Fruit fly (Drosophila melanogaster) whole organism, embryonic: ENCODE results near the gene bsf.

ENCODE experiments used
- BEAF-32 ChIP-seq: fragments of 200-800 bp; sonication (Bioruptor generic); optimal IDR thresholded peaks from 3 replicates; lab custom pipeline; 2017; ENCODE audit warnings: missing biosample characterization, missing genetic modification characterization, mild to moderate bottlenecking, moderate library complexity, missing genetic modification reagents
- CG10366 ChIP-seq: fragments of 200-800 bp; sonication (Bioruptor generic); IDR thresholded peaks from 2 replicates; pipeline ENCODE4 v1.3.6; 2022; ENCODE audit warnings: missing biosample characterization, missing genetic modification characterization
- CG10979 ChIP-seq: fragments of 200-800 bp; sonication (Bioruptor generic); optimal IDR thresholded peaks from 2 replicates; lab custom pipeline; 2018; ENCODE audit warnings: missing biosample characterization, mild to moderate bottlenecking, missing genetic modification characterization, moderate library complexity
- CG11723 ChIP-seq: fragments of 200-800 bp; sonication (Bioruptor generic); optimal IDR thresholded peaks from 2 replicates; lab custom pipeline; 2017; ENCODE audit warnings: missing biosample characterization, mild to moderate bottlenecking, missing genetic modification characterization
- CG12744 ChIP-seq: fragments of 200-800 bp; sonication (Bioruptor generic); optimal IDR thresholded peaks from 2 replicates; lab custom pipeline; 2016; ENCODE audit warnings: missing biosample characterization, missing genetic modification characterization
- CG13624 ChIP-seq: fragments of 200-800 bp; sonication (Bioruptor generic); optimal IDR thresholded peaks from 2 replicates; lab custom pipeline; 2016; ENCODE audit warnings: missing biosample characterization, missing genetic modification characterization
- CG14050 ChIP-seq: fragments of 200-800 bp; sonication (Bioruptor generic); IDR thresholded peaks from 3 replicates; pipeline ENCODE4 v1.3.6; 2022; ENCODE audit warnings: missing biosample characterization, missing genetic modification characterization
- CG17361 ChIP-seq: fragments of 200-800 bp; sonication (Bioruptor generic); IDR thresholded peaks from 3 replicates; pipeline ENCODE4 v1.3.6; 2022; ENCODE audit warnings: missing biosample characterization, missing genetic modification characterization
- CG17568 ChIP-seq: fragments of 200-800 bp; sonication (Bioruptor generic); optimal IDR thresholded peaks from 2 replicates; lab custom pipeline; 2018; ENCODE audit warnings: missing biosample characterization, mild to moderate bottlenecking, missing genetic modification characterization, moderate library complexity
- CG2199 ChIP-seq: fragments of 200-800 bp; sonication (Bioruptor generic); IDR thresholded peaks from 3 replicates; pipeline ENCODE4 v1.3.6; 2022; ENCODE audit warnings: missing biosample characterization, missing genetic modification characterization
- CG2712 ChIP-seq: fragments of 200-800 bp; optimal IDR thresholded peaks from 3 replicates; lab custom pipeline; 2019; ENCODE audit warnings: missing biosample characterization, mild to moderate bottlenecking, missing genetic modification characterization, moderate library complexity
- CG3407 ChIP-seq: fragments of 200-800 bp; sonication (Bioruptor generic); optimal IDR thresholded peaks from 2 replicates; lab custom pipeline; 2018; ENCODE audit warnings: missing biosample characterization, mild to moderate bottlenecking, missing genetic modification characterization
- CG42726 ChIP-seq: fragments of 200-800 bp; sonication (Bioruptor generic); IDR thresholded peaks from 2 replicates; pipeline ENCODE4 v1.3.6; 2022; ENCODE audit warnings: missing biosample characterization, missing genetic modification characterization; ENCODE audit not compliant: partially characterized antibody
- CG4820 ChIP-seq: fragments of 200-800 bp; sonication (Bioruptor generic); optimal IDR thresholded peaks from 3 replicates; lab custom pipeline; 2016; ENCODE audit warnings: missing biosample characterization, missing genetic modification characterization
- CG5953 ChIP-seq: fragments of 200-800 bp; sonication (Bioruptor generic); IDR thresholded peaks from 2 replicates; pipeline ENCODE4 v1.3.6; 2022; ENCODE audit warnings: missing biosample characterization, missing genetic modification characterization
- CG6654 ChIP-seq: fragments of 200-800 bp; sonication (Bioruptor generic); optimal IDR thresholded peaks from 2 replicates; lab custom pipeline; 2017; ENCODE audit warnings: missing biosample characterization, mild to moderate bottlenecking, missing genetic modification characterization
- CG7963 ChIP-seq: fragments of 200-800 bp; sonication (Bioruptor generic); IDR thresholded peaks from 3 replicates; pipeline ENCODE4 v1.3.6; 2022; ENCODE audit warnings: missing biosample characterization, missing genetic modification characterization; ENCODE audit not compliant: partially characterized antibody
- CG8944 ChIP-seq: fragments of 200-800 bp; sonication (Bioruptor generic); optimal IDR thresholded peaks from 3 replicates; lab custom pipeline; 2016; ENCODE audit warnings: missing biosample characterization, missing genetic modification characterization
- Chrac-16 ChIP-seq: fragments of 200-800 bp; sonication (Bioruptor generic); optimal IDR thresholded peaks from 3 replicates; lab custom pipeline; 2016; ENCODE audit warnings: missing biosample characterization, missing genetic modification characterization
- CrebB ChIP-seq: fragments of 200-800 bp; sonication (Bioruptor generic); optimal IDR thresholded peaks from 3 replicates; lab custom pipeline; 2018; ENCODE audit warnings: missing biosample characterization, mild to moderate bottlenecking, missing genetic modification characterization
- Eip74EF ChIP-seq, 2 experiments: fragments of 200-800 bp in 1 of 2; fragments of >200 bp in 1 of 2; sonication (Bioruptor generic) in 1 of 2; optimal IDR thresholded peaks; 2 replicates each; lab custom pipeline; 2017 to 2019; ENCODE audit warnings: missing biosample characterization in 2 of 2, missing genetic modification characterization in 2 of 2, mild to moderate bottlenecking in 1 of 2, moderate library complexity in 1 of 2
- Gug ChIP-seq: fragments of 200-800 bp; sonication (Bioruptor generic); IDR thresholded peaks from 4 replicates; pipeline ENCODE4 v1.3.6; 2022; ENCODE audit warnings: missing biosample characterization, missing genetic modification characterization
- H15 ChIP-seq: fragments of 200-800 bp; sonication (Bioruptor generic); IDR thresholded peaks from 3 replicates; pipeline ENCODE4 v1.3.6; 2022; ENCODE audit warnings: missing biosample characterization, missing genetic modification characterization
- HHEX ChIP-seq: fragments of 200-800 bp; sonication (Bioruptor generic); optimal IDR thresholded peaks from 3 replicates; lab custom pipeline; 2017; ENCODE audit warnings: missing biosample characterization, mild to moderate bottlenecking, missing genetic modification characterization, missing genetic modification reagents
- HLHmδ ChIP-seq: fragments of 200-800 bp; sonication (Bioruptor generic); optimal IDR thresholded peaks from 2 replicates; lab custom pipeline; 2018; ENCODE audit warnings: missing biosample characterization, mild to moderate bottlenecking, missing genetic modification characterization, moderate library complexity
- Hr78 ChIP-seq, 2 experiments: fragments of 200-800 bp in 1 of 2; fragments of >200 bp in 1 of 2; sonication (Bioruptor generic) in 1 of 2; optimal IDR thresholded peaks; 2 replicates each; lab custom pipeline; 2017 to 2019; ENCODE audit warnings: missing biosample characterization in 2 of 2, missing genetic modification characterization in 2 of 2, mild to moderate bottlenecking in 1 of 2, moderate library complexity in 1 of 2
- Lim3 ChIP-seq: fragments of 200-800 bp; sonication (Bioruptor generic); IDR thresholded peaks from 2 replicates; pipeline ENCODE4 v1.3.6; 2022; ENCODE audit warnings: missing biosample characterization, missing genetic modification characterization
- MESR4 ChIP-seq: fragments of 200-800 bp; sonication (Bioruptor generic); optimal IDR thresholded peaks from 2 replicates; lab custom pipeline; 2018; ENCODE audit warnings: missing biosample characterization, mild to moderate bottlenecking, missing genetic modification characterization, moderate library complexity
- Meics ChIP-seq: fragments of 200-800 bp; sonication (Bioruptor generic); optimal IDR thresholded peaks from 2 replicates; lab custom pipeline; 2017; ENCODE audit warnings: missing biosample characterization, mild to moderate bottlenecking, missing genetic modification characterization
- Mrtf ChIP-seq: fragments of 200-800 bp; sonication (Bioruptor generic); IDR thresholded peaks from 3 replicates; pipeline ENCODE4 v1.3.6; 2022; ENCODE audit warnings: missing biosample characterization, missing genetic modification characterization
- Oli ChIP-seq: fragments of 200-800 bp; sonication (Bioruptor generic); optimal IDR thresholded peaks from 2 replicates; lab custom pipeline; 2018; ENCODE audit warnings: missing biosample characterization, mild to moderate bottlenecking, missing genetic modification characterization, moderate library complexity
- Ptx1 ChIP-seq: fragments of 200-800 bp; sonication (Bioruptor generic); IDR thresholded peaks from 2 replicates; pipeline ENCODE4 v1.3.6; 2022; ENCODE audit warnings: missing biosample characterization, missing genetic modification characterization
- Sin3A ChIP-seq: fragments of >200 bp; optimal IDR thresholded peaks from 2 replicates; lab custom pipeline; 2018
- Sox102F ChIP-seq: fragments of 200-800 bp; sonication (Bioruptor generic); optimal IDR thresholded peaks from 2 replicates; lab custom pipeline; 2018; ENCODE audit warnings: missing biosample characterization, mild to moderate bottlenecking, missing genetic modification characterization, moderate library complexity
- ab ChIP-seq: fragments of 200-800 bp; sonication (Bioruptor generic); optimal IDR thresholded peaks from 2 replicates; lab custom pipeline; 2016; ENCODE audit warnings: missing biosample characterization, missing genetic modification characterization
- ara ChIP-seq: fragments of 200-800 bp; sonication (Bioruptor generic); IDR thresholded peaks from 2 replicates; pipeline ENCODE4 v1.3.6; 2022; ENCODE audit warnings: missing biosample characterization, missing genetic modification characterization
- cad ChIP-seq: fragments of >200 bp; optimal IDR thresholded peaks from 2 replicates; lab custom pipeline; 2017; ENCODE audit warnings: missing biosample characterization, missing genetic modification characterization
- dati ChIP-seq: fragments of 200-800 bp; sonication (Bioruptor generic); IDR thresholded peaks from 2 replicates; pipeline ENCODE4 v1.3.6; 2022; ENCODE audit warnings: missing biosample characterization, missing genetic modification characterization
- disco-r ChIP-seq: fragments of 200-800 bp; sonication (Bioruptor generic); optimal IDR thresholded peaks from 2 replicates; lab custom pipeline; 2016; ENCODE audit warnings: missing biosample characterization, missing genetic modification characterization
- jing ChIP-seq: fragments of 200-800 bp; sonication (Bioruptor generic); optimal IDR thresholded peaks from 2 replicates; lab custom pipeline; 2018; ENCODE audit warnings: missing biosample characterization, mild to moderate bottlenecking, missing genetic modification characterization
- mld ChIP-seq: fragments of 200-800 bp; sonication (Bioruptor generic); IDR thresholded peaks from 3 replicates; pipeline ENCODE4 v1.3.6; 2022; ENCODE audit warnings: missing biosample characterization, missing genetic modification characterization; ENCODE audit not compliant: partially characterized antibody
- nerfin-1 ChIP-seq: fragments of 200-800 bp; sonication (Bioruptor generic); optimal IDR thresholded peaks from 3 replicates; lab custom pipeline; 2019; ENCODE audit warnings: missing biosample characterization, mild to moderate bottlenecking, missing genetic modification characterization, moderate library complexity
- nmo ChIP-seq: fragments of 200-800 bp; sonication (Bioruptor generic); optimal IDR thresholded peaks from 2 replicates; lab custom pipeline; 2018; ENCODE audit warnings: missing biosample characterization, mild to moderate bottlenecking, missing genetic modification characterization, moderate library complexity
- salm ChIP-seq: fragments of 200-800 bp; sonication (Bioruptor generic); optimal IDR thresholded peaks from 2 replicates; lab custom pipeline; 2018; ENCODE audit warnings: missing biosample characterization, mild to moderate bottlenecking, missing genetic modification characterization
- sisA ChIP-seq: fragments of 200-800 bp; sonication (Bioruptor generic); IDR thresholded peaks from 2 replicates; pipeline ENCODE4 v1.3.6; 2022; ENCODE audit warnings: missing biosample characterization, missing genetic modification characterization
- stwl ChIP-seq: fragments of 200-800 bp; sonication (Bioruptor generic); optimal IDR thresholded peaks from 3 replicates; lab custom pipeline; 2018; ENCODE audit warnings: missing biosample characterization, mild to moderate bottlenecking, missing genetic modification characterization, moderate library complexity
- tna ChIP-seq: fragments of 200-800 bp; sonication (Bioruptor generic); IDR thresholded peaks from 2 replicates; pipeline ENCODE4 v1.3.6; 2022; ENCODE audit warnings: missing biosample characterization, missing genetic modification characterization; ENCODE audit not compliant: partially characterized antibody
- trh ChIP-seq: fragments of 200-800 bp; sonication (Bioruptor generic); optimal IDR thresholded peaks from 2 replicates; lab custom pipeline; 2016; ENCODE audit warnings: missing biosample characterization, missing genetic modification characterization
- ttk ChIP-seq: fragments of 200-800 bp; sonication (Bioruptor generic); IDR thresholded peaks from 2 replicates; pipeline ENCODE4 v2.1.2; 2022; ENCODE audit warnings: missing biosample characterization, missing genetic modification characterization
- usp ChIP-seq: fragments of >200 bp; optimal IDR thresholded peaks from 2 replicates; lab custom pipeline; 2017; ENCODE audit warnings: missing biosample characterization, missing genetic modification characterization
- wek ChIP-seq: fragments of 200-800 bp; sonication (Bioruptor generic); optimal IDR thresholded peaks from 3 replicates; lab custom pipeline; 2018; ENCODE audit warnings: missing biosample characterization, mild to moderate bottlenecking, missing genetic modification characterization, moderate library complexity

bsf gene

DNA sequence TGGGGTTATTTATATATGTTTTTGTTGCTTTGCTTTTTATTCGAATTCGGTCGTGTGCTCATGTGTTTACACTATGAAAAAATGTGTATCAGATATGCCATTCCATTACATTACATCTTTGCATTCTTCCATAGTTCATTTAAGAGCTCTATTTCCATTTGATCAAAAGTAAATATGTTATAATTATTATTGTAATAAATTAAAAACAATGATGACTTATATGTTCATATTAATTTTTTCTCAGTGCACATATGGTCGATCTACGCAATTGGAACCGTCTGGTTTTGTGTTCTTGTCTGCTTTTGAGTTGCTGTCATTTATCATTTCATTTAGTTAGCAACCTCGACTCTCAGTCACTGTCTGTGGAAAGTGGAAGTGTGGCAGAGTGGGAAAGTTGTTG lies 23.1 kb upstream of the bsf start (continued):
- peak; percentile 94 for TF ChIP-seq Ptx1 (GFP tag; lab: Robert Waterston, UW)
- peak; percentile 88 for TF ChIP-seq ttk
- peak; percentile 77 for TF ChIP-seq CrebB (tag; lab: Kevin White, UChicago)
- no peak for TF ChIP-seq usp (GFP tag; lab: Kevin White, UChicago)
- peak; percentile 53 for TF ChIP-seq wek (GFP tag; lab: Kevin White, UChicago)
- peak; percentile 68 for TF ChIP-seq CG14050 (GFP tag; lab: Robert Waterston, UW)
- TF ChIP-seq trh: peak; percentile 83
- peak; percentile 86 for TF ChIP-seq HHEX
- TF ChIP-seq Hr78 (GFP tag; optimal IDR thresholded peaks at IDR 0.05; lab: Kevin White, UChicago): peak in 1 of 2 experiments; percentile 91
- no peak for TF ChIP-seq mld (GFP tag; lab: Robert Waterston, UW)
- TF ChIP-seq Meics (GFP tag; lab: Kevin White, UChicago): peak; percentile 80
- no peak for TF ChIP-seq ab
- TF ChIP-seq CG17568 (GFP tag; lab: Kevin White, UChicago): peak; percentile 78
- peak; percentile 92 for TF ChIP-seq sisA
- TF ChIP-seq MESR4 (GFP tag; lab: Kevin White, UChicago): peak; percentile 17
- TF ChIP-seq CG4820 (GFP tag; lab: Kevin White, UChicago): peak; percentile 86
- TF ChIP-seq CG8944 (GFP tag; lab: Kevin White, UChicago): peak; percentile 21
- peak; percentile 90 for TF ChIP-seq Oli (tag; lab: Kevin White, UChicago)
- TF ChIP-seq salm (tag; lab: Kevin White, UChicago): peak; percentile 86
- TF ChIP-seq jing (GFP tag; lab: Kevin White, UChicago): peak; percentile 63
- TF ChIP-seq CG5953 (GFP tag; lab: Robert Waterston, UW): no peak; the same call in 1 of the 2 replicates
- no peak for TF ChIP-seq Sin3A (lab: Kevin White, UChicago)
- TF ChIP-seq nerfin-1 (tag; lab: Kevin White, UChicago): peak; percentile 88
- TF ChIP-seq CG10366 (GFP tag; lab: Robert Waterston, UW): peak; percentile 84
- TF ChIP-seq CG2199: peak; percentile 91
- peak; percentile 91 for TF ChIP-seq H15 (GFP tag; lab: Robert Waterston, UW)
- TF ChIP-seq CG10979 (tag; lab: Kevin White, UChicago): peak; percentile 97
- TF ChIP-seq CG13624 (GFP tag; lab: Kevin White, UChicago): no peak
- TF ChIP-seq CG3407 (GFP tag; lab: Kevin White, UChicago): peak; percentile 82
- peak in 1 of 2 experiments; percentile 91 for TF ChIP-seq Eip74EF (GFP tag; optimal IDR thresholded peaks at IDR 0.05; lab: Kevin White, UChicago)
- TF ChIP-seq BEAF-32 (GFP tag; lab: Kevin White, UChicago): no peak
- TF ChIP-seq Sox102F (GFP tag; lab: Kevin White, UChicago): peak; percentile 92
- no peak for TF ChIP-seq tna
- no peak; the same call in 1 of the 2 replicates for TF ChIP-seq dati (GFP tag; lab: Robert Waterston, UW)
- peak; percentile 97 for TF ChIP-seq CG2712 (tag; lab: Kevin White, UChicago)
- no peak for TF ChIP-seq CG42726 (GFP tag; lab: Robert Waterston, UW)
- peak; percentile 80 for TF ChIP-seq Gug (GFP tag; lab: Robert Waterston, UW)
- peak; percentile 85 for TF ChIP-seq Chrac-16 (GFP tag; lab: Kevin White, UChicago)
- TF ChIP-seq Lim3 (GFP tag; lab: Robert Waterston, UW): no peak
- peak; percentile 42 for TF ChIP-seq CG6654 (GFP tag; lab: Kevin White, UChicago)
- TF ChIP-seq ara (GFP tag; lab: Robert Waterston, UW): peak; percentile 94
- TF ChIP-seq nmo (GFP tag; lab: Kevin White, UChicago): peak; percentile 97
- TF ChIP-seq cad (GFP tag; lab: Kevin White, UChicago): no peak
- peak; percentile 63 for TF ChIP-seq stwl (tag; lab: Kevin White, UChicago)
- peak; percentile 94 for TF ChIP-seq CG17361 (GFP tag; lab: Robert Waterston, UW)
- no peak for TF ChIP-seq HLHmδ (GFP tag; lab: Kevin White, UChicago)
- TF ChIP-seq disco-r: no peak
- peak; percentile 72 for TF ChIP-seq CG11723 (GFP tag; lab: Kevin White, UChicago)
- no peak for TF ChIP-seq CG12744 (GFP tag; lab: Kevin White, UChicago)
- TF ChIP-seq Mrtf: peak; percentile 74; the same call in 2 of the 3 replicates
- TF ChIP-seq CG7963 (GFP tag; lab: Robert Waterston, UW): no peak
